Fruit fly (Drosophila melanogaster): ENCODE results near the gene Irp-1A.
A peak's percentile ranks its signal among the peaks of the same experiment; 100 is the strongest.

The Irp-1A gene

DNA sequence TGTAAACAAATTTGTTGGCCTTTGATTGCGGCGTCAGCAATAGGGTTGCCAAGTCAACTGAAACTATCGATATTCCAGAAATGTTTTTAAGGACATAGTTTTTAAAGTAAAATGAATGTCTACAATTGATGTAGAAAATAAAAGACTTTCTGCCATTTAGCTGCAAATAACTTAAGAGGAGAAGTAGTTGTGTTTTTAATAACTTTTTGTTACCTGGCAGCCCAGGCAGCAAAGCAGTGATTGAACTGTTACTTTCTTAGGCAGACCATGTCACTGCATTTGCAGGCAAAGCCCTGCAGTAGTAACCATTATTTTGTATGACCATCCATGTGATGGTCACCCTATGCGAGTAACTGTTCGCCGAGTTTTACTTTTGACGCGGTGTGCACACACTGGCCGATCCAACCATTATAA lies 26.2 kb upstream of the Irp-1A start, which contains the start of the genes rumi, CG7029 and Usp12-46 (continued):
- TF ChIP-seq pros (GFP tag; optimal IDR thresholded peaks at IDR 0.05): peak; percentile 82
- peak; percentile 2 for TF ChIP-seq CG31365 (tag; optimal IDR thresholded peaks at IDR 0.05)
- peak; percentile 81 for TF ChIP-seq gce (GFP tag; IDR thresholded peaks at IDR 0.05)
- TF ChIP-seq CG15269 (tag; optimal IDR thresholded peaks at IDR 0.05): peak; percentile 86
- peak; percentile 79 for TF ChIP-seq her (GFP tag; optimal IDR thresholded peaks at IDR 0.05)
- peak; percentile 66; the same call in 2 of the 3 replicates for TF ChIP-seq vnd (GFP tag; IDR thresholded peaks at IDR 0.05; ENCODE audit: partially characterized antibody)
- TF ChIP-seq onecut (GFP tag; IDR thresholded peaks at IDR 0.05): peak; percentile 71
- TF ChIP-seq zfh1 (GFP tag; IDR thresholded peaks at IDR 0.05): peak; percentile 92
- TF ChIP-seq fd102C (GFP tag; optimal IDR thresholded peaks at IDR 0.05): peak; percentile 76
- TF ChIP-seq CG13424 (tag; optimal IDR thresholded peaks at IDR 0.05): peak; percentile 90
- peak; percentile 46; the same call in 1 of the 2 replicates for TF ChIP-seq gsb (GFP tag; IDR thresholded peaks at IDR 0.05)
- peak; percentile 44 for TF ChIP-seq CG6654 (GFP tag; optimal IDR thresholded peaks at IDR 0.05)
- TF ChIP-seq Nf-YC (tag; optimal IDR thresholded peaks at IDR 0.05): peak; percentile 74
- TF ChIP-seq NC2α (GFP tag; optimal IDR thresholded peaks at IDR 0.05): peak; percentile 71
- peak; percentile 71 for TF ChIP-seq CG4730 (GFP tag; IDR thresholded peaks at IDR 0.05)
- TF ChIP-seq Hmr (GFP tag; optimal IDR thresholded peaks at IDR 0.05): peak; percentile 83
- peak; percentile 74 for TF ChIP-seq CrebB (tag; optimal IDR thresholded peaks at IDR 0.05)
- peak; percentile 94 for TF ChIP-seq CG31441 (GFP tag; IDR thresholded peaks at IDR 0.05)
- peak; percentile 69 for TF ChIP-seq salm (tag; optimal IDR thresholded peaks at IDR 0.05)
- TF ChIP-seq CG12155 (GFP tag; optimal IDR thresholded peaks at IDR 0.05): peak; percentile 88
- peak; percentile 59 for TF ChIP-seq wor (GFP tag; IDR thresholded peaks at IDR 0.05)
- peak; percentile 77; the same call in 1 of the 2 replicates for TF ChIP-seq sens-2 (GFP tag; IDR thresholded peaks at IDR 0.05)
- no peak for TF ChIP-seq CG7745 (tag; optimal IDR thresholded peaks at IDR 0.05)
- peak; percentile 90 for TF ChIP-seq CG17328 (GFP tag; IDR thresholded peaks at IDR 0.05)
- TF ChIP-seq HmgZ (tag; optimal IDR thresholded peaks at IDR 0.05): peak; percentile 96
- TF ChIP-seq CG3065 (GFP tag; optimal IDR thresholded peaks at IDR 0.05): peak; percentile 74
- peak; percentile 48; the same call in 1 of the 2 replicates for TF ChIP-seq Lim3 (GFP tag; IDR thresholded peaks at IDR 0.05)
- peak; percentile 82 for TF ChIP-seq Sry-δ (GFP tag; optimal IDR thresholded peaks at IDR 0.05)
- TF ChIP-seq Hsf (GFP tag; optimal IDR thresholded peaks at IDR 0.05): peak; percentile 92
- TF ChIP-seq kni (GFP tag; optimal IDR thresholded peaks at IDR 0.05): peak; percentile 25
- TF ChIP-seq CG6854 (GFP tag; optimal IDR thresholded peaks at IDR 0.05): no peak
- peak; percentile 90 for TF ChIP-seq pzg (GFP tag; optimal IDR thresholded peaks at IDR 0.05)
- TF ChIP-seq gt (GFP tag; IDR thresholded peaks at IDR 0.05): peak; percentile 16; the same call in 1 of the 2 replicates
- TF ChIP-seq CG16815 (GFP tag; optimal IDR thresholded peaks at IDR 0.05): peak; percentile 79
- 0 out of 2 replicates have a peak, but pooled peaks have one; percentile 29 for TF ChIP-seq CG11085 (GFP tag; IDR thresholded peaks at IDR 0.05)
- TF ChIP-seq grn (GFP tag; optimal IDR thresholded peaks at IDR 0.05): peak; percentile 34
- peak; percentile 69; the same call in 1 of the 2 replicates for TF ChIP-seq ham (GFP tag; IDR thresholded peaks at IDR 0.05)
- peak; percentile 88 for TF ChIP-seq repo (GFP tag; optimal IDR thresholded peaks at IDR 0.05)
- peak; percentile 90 for TF ChIP-seq lab (GFP tag; optimal IDR thresholded peaks at IDR 0.05)
- peak; percentile 87 for TF ChIP-seq CG13287 (GFP tag; IDR thresholded peaks at IDR 0.05; ENCODE audit: partially characterized antibody)
- peak; percentile 91 for TF ChIP-seq CG8944 (GFP tag; optimal IDR thresholded peaks at IDR 0.05)
- peak; percentile 52; the same call in 1 of the 2 replicates for TF ChIP-seq Dref (GFP tag; IDR thresholded peaks at IDR 0.05)
- TF ChIP-seq Ets65A (GFP tag): peak; percentile 99
- TF ChIP-seq ci (GFP tag; IDR thresholded peaks at IDR 0.05): peak; percentile 90
- TF ChIP-seq Dek (tag; optimal IDR thresholded peaks at IDR 0.05): peak; percentile 82
- peak; percentile 89 for TF ChIP-seq CG13624 (GFP tag; optimal IDR thresholded peaks at IDR 0.05)
- peak; percentile 84 for TF ChIP-seq NFAT (GFP tag; IDR thresholded peaks at IDR 0.05)
- TF ChIP-seq bsh (GFP tag; optimal IDR thresholded peaks at IDR 0.05): peak in 1 of 2 experiments; percentile 88
- TF ChIP-seq Tbp (GFP tag; optimal IDR thresholded peaks at IDR 0.05): no peak
- peak; percentile 61 for TF ChIP-seq Opbp (GFP tag; IDR thresholded peaks at IDR 0.05; ENCODE audit: partially characterized antibody)
- TF ChIP-seq oc (tag; optimal IDR thresholded peaks at IDR 0.05): peak; percentile 77
